Fruit fly (Drosophila melanogaster) Kc167 (cell line): ENCODE data around the gene CG7017.

Experiments
- Myc ChIP-seq: fragments of >200 bp; optimal IDR thresholded peaks from 2 replicates; lab custom pipeline; 2017; ENCODE audit warnings: missing external identifiers
- psq ChIP-seq: fragments of >200 bp; optimal IDR thresholded peaks from 2 replicates; lab custom pipeline; 2017; ENCODE audit warnings: missing external identifiers
- ttk ChIP-seq: sonication (Bioruptor generic); optimal IDR thresholded peaks from 2 replicates; lab custom pipeline; 2017; ENCODE audit warnings: missing external identifiers

DNA sequence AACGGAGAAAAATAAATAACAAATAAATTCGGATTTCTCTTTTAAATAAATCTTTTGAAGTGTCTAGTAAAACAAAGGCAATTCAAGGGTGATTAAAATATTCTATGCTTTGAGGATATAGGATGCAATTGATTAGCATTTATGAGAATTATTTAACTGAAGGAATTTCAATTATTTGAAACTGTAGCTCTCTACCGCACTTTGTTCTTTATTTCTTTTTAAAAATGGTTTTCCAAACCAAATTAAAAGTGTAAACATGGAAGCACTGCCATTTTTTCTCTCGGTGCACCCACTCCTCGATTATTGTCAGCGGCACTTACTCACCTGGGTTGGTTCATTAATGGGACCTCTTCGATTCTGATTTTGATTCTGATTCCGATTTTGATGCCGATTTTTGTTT lies 43.8 kb downstream of the CG7017 start:
- no peak for TF ChIP-seq Myc (lab: Kevin White, UChicago)
- TF ChIP-seq ttk = no peak
- TF ChIP-seq psq (lab: Kevin White, UChicago) = no peak
